Worm (Caenorhabditis elegans) whole organism, young adult: ENCODE data around the gene F47B7.4.

Source experiments
- B0261.1 ChIP-seq: sonication (generic microtip); optimal IDR thresholded peaks from 2 replicates; lab custom pipeline; 2016; ENCODE audit warnings: mild to moderate bottlenecking, missing genetic modification characterization, moderate library complexity, missing compliant biosample characterization
- F22D6.2 ChIP-seq: sonication (generic microtip); optimal IDR thresholded peaks from 2 replicates; lab custom pipeline; 2016; ENCODE audit warnings: mild to moderate bottlenecking, missing genetic modification characterization, missing compliant biosample characterization
- F39B2.1 ChIP-seq: fragments of 200-800 bp; sonication (Bioruptor generic); IDR thresholded peaks from 2 replicates; pipeline ENCODE4 v1.3.6; 2022; ENCODE audit warnings: missing genetic modification reagents, missing genetic modification characterization, missing compliant biosample characterization
- F49E8.2 ChIP-seq: sonication (generic microtip); optimal IDR thresholded peaks from 3 replicates; lab custom pipeline; 2017; ENCODE audit warnings: missing genetic modification characterization, mild to moderate bottlenecking, missing compliant biosample characterization, antibody characterized with exemption, moderate library complexity; ENCODE audit not compliant: insufficient read depth
- F57A8.1 ChIP-seq: fragments of 200-800 bp; sonication (Bioruptor generic); optimal IDR thresholded peaks from 2 replicates; lab custom pipeline; 2018; ENCODE audit warnings: mild to moderate bottlenecking, missing genetic modification characterization, moderate library complexity, missing compliant biosample characterization
- K11D2.4 ChIP-seq: fragments of 200-800 bp; sonication (Bioruptor generic); IDR thresholded peaks from 2 replicates; pipeline ENCODE4 v1.3.6; 2022; ENCODE audit warnings: missing genetic modification reagents, missing genetic modification characterization, missing compliant biosample characterization
- K12H6.12 ChIP-seq: fragments of 200-800 bp; sonication (Bioruptor generic); optimal IDR thresholded peaks from 2 replicates; lab custom pipeline; 2018; ENCODE audit warnings: mild to moderate bottlenecking, missing genetic modification characterization, missing compliant biosample characterization
- Y67H2A.10 ChIP-seq: fragments of 200-800 bp; sonication (Bioruptor generic); conservative IDR thresholded peaks from 2 replicates; pipeline ENCODE4 v1.3.6; 2022; ENCODE audit warnings: missing genetic modification reagents, missing genetic modification characterization, missing compliant biosample characterization
- Y79H2A.3 ChIP-seq: fragments of 200-800 bp; sonication (Bioruptor generic); conservative IDR thresholded peaks from 2 replicates; pipeline ENCODE4 v1.3.6; 2022; ENCODE audit warnings: missing genetic modification reagents, missing genetic modification characterization, missing compliant biosample characterization
- akir-1 ChIP-seq: fragments of 200-800 bp; sonication (Bioruptor generic); optimal IDR thresholded peaks from 2 replicates; lab custom pipeline; 2018; ENCODE audit warnings: mild to moderate bottlenecking, missing genetic modification characterization, moderate library complexity, missing compliant biosample characterization
- ama-1 ChIP-seq, 3 experiments: fragments of 150-350 bp in 1 of 3; sonication (generic microtip) in 2 of 3; optimal IDR thresholded peaks; 2 replicates each; lab custom pipeline; 2014 to 2018; ENCODE audit warnings: missing biosample characterization in 2 of 3, missing genetic modification characterization in 2 of 3, missing genetic modification reagents in 2 of 3
- atf-7 ChIP-seq: sonication (generic microtip); optimal IDR thresholded peaks from 2 replicates; lab custom pipeline; 2017; ENCODE audit warnings: mild to moderate bottlenecking, missing genetic modification characterization, missing compliant biosample characterization
- ccch-3 ChIP-seq: fragments of 200-800 bp; sonication (Bioruptor generic); optimal IDR thresholded peaks from 2 replicates; lab custom pipeline; 2018; ENCODE audit warnings: mild to moderate bottlenecking, missing genetic modification characterization, missing compliant biosample characterization
- cebp-1 ChIP-seq, 2 experiments: fragments of 200-800 bp in 1 of 2; sonication (Bioruptor generic) in 1 of 2; sonication (generic microtip) in 1 of 2; IDR thresholded peaks in 1 of 2; optimal IDR thresholded peaks in 1 of 2; 2 replicates each; pipeline versions ENCODE4 v1.3.6 to Lab custom; 2017 to 2022; ENCODE audit warnings: missing compliant biosample characterization in 2 of 2, missing genetic modification characterization in 2 of 2, mild to moderate bottlenecking in 1 of 2, missing genetic modification reagents in 1 of 2, moderate library complexity in 1 of 2
- ceh-27 ChIP-seq: fragments of 200-800 bp; sonication (Bioruptor generic); optimal IDR thresholded peaks from 2 replicates; lab custom pipeline; 2018; ENCODE audit warnings: mild to moderate bottlenecking, missing genetic modification characterization, moderate library complexity, missing compliant biosample characterization
- ceh-79 ChIP-seq: sonication (generic microtip); optimal IDR thresholded peaks from 2 replicates; lab custom pipeline; 2017; ENCODE audit warnings: mild to moderate bottlenecking, missing genetic modification characterization, missing compliant biosample characterization
- ceh-91 ChIP-seq: fragments of 200-800 bp; sonication (Bioruptor generic); IDR thresholded peaks from 2 replicates; pipeline ENCODE4 v1.3.6; 2022; ENCODE audit warnings: missing genetic modification reagents, missing genetic modification characterization, missing compliant biosample characterization
- dpl-1 ChIP-seq: fragments of 150-350 bp; optimal IDR thresholded peaks from 2 replicates; lab custom pipeline; 2014; ENCODE audit warnings: missing biosample characterization, missing genetic modification reagents, missing genetic modification characterization
- egl-18 ChIP-seq: fragments of 200-800 bp; sonication (Bioruptor generic); IDR thresholded peaks from 2 replicates; pipeline ENCODE4 v1.3.6; 2022; ENCODE audit warnings: missing genetic modification reagents, missing genetic modification characterization, missing compliant biosample characterization
- egrh-3 ChIP-seq: fragments of 200-800 bp; sonication (Bioruptor generic); IDR thresholded peaks from 2 replicates; pipeline ENCODE4 v1.3.6; 2022; ENCODE audit warnings: missing genetic modification reagents, missing genetic modification characterization, missing compliant biosample characterization
- ekl-4 ChIP-seq: fragments of 200-800 bp; sonication (Bioruptor generic); IDR thresholded peaks from 2 replicates; pipeline ENCODE4 v1.3.6; 2022; ENCODE audit warnings: missing genetic modification reagents, missing genetic modification characterization, missing compliant biosample characterization
- fkh-3 ChIP-seq: sonication (generic microtip); optimal IDR thresholded peaks from 2 replicates; lab custom pipeline; 2016; ENCODE audit warnings: mild to moderate bottlenecking, missing genetic modification characterization, missing compliant biosample characterization
- let-526 ChIP-seq: fragments of 200-800 bp; sonication (Bioruptor generic); IDR thresholded peaks from 2 replicates; pipeline ENCODE4 v1.3.6; 2022; ENCODE audit warnings: missing genetic modification reagents, missing genetic modification characterization, missing compliant biosample characterization
- let-607 ChIP-seq, 2 experiments: fragments of 200-800 bp in 1 of 2; sonication (Bioruptor generic) in 1 of 2; sonication (generic microtip) in 1 of 2; optimal IDR thresholded peaks; 2 replicates each; lab custom pipeline; 2016 to 2018; ENCODE audit warnings: mild to moderate bottlenecking in 2 of 2, missing compliant biosample characterization in 2 of 2, missing genetic modification characterization in 2 of 2, moderate library complexity in 2 of 2, missing genotype in 1 of 2
- lin-40 ChIP-seq: sonication (generic microtip); optimal IDR thresholded peaks from 2 replicates; lab custom pipeline; 2016; ENCODE audit warnings: missing genetic modification characterization, mild to moderate bottlenecking, missing compliant biosample characterization, missing genotype, missing genetic modification reagents
- mcd-1 ChIP-seq: fragments of 200-800 bp; sonication (Bioruptor generic); IDR thresholded peaks from 2 replicates; pipeline ENCODE4 v1.3.6; 2022; ENCODE audit warnings: missing genetic modification reagents, missing genetic modification characterization, missing compliant biosample characterization
- mxl-1 ChIP-seq: sonication (generic microtip); optimal IDR thresholded peaks from 2 replicates; lab custom pipeline; 2016; ENCODE audit warnings: missing genetic modification characterization, missing compliant biosample characterization
- nhr-90 ChIP-seq: sonication (generic microtip); optimal IDR thresholded peaks from 2 replicates; lab custom pipeline; 2016; ENCODE audit warnings: missing genotype, mild to moderate bottlenecking, missing genetic modification characterization, missing compliant biosample characterization
- rec-8 ChIP-seq, 2 experiments: sonication (generic microtip); optimal IDR thresholded peaks; 2 replicates each; lab custom pipeline; 2016; ENCODE audit warnings: mild to moderate bottlenecking in 2 of 2, missing genetic modification characterization in 2 of 2, missing genetic modification reagents in 2 of 2, missing genotype in 2 of 2, missing biosample characterization in 1 of 2, missing compliant biosample characterization in 1 of 2, moderate library complexity in 1 of 2
- rpc-1 ChIP-seq, 2 experiments: fragments of 150-350 bp in 1 of 2; sonication (generic microtip) in 1 of 2; optimal IDR thresholded peaks; 2 replicates each; lab custom pipeline; 2014 to 2018; ENCODE audit warnings: missing biosample characterization in 1 of 2, missing genetic modification characterization in 1 of 2, missing genetic modification reagents in 1 of 2, missing genotype in 1 of 2
- somi-1 ChIP-seq: fragments of 200-800 bp; sonication (Bioruptor generic); optimal IDR thresholded peaks from 2 replicates; lab custom pipeline; 2018; ENCODE audit warnings: mild to moderate bottlenecking, missing genetic modification characterization, missing compliant biosample characterization
- tbp1 ChIP-seq: fragments of 200-800 bp; sonication (Bioruptor generic); optimal IDR thresholded peaks from 2 replicates; lab custom pipeline; 2018; ENCODE audit warnings: mild to moderate bottlenecking, missing genetic modification characterization, missing compliant biosample characterization
- xnd-1 ChIP-seq: sonication (generic microtip); optimal IDR thresholded peaks from 2 replicates; lab custom pipeline; 2016; ENCODE audit warnings: missing genotype, missing genetic modification reagents, missing genetic modification characterization, missing compliant biosample characterization
- zfh-2 ChIP-seq: fragments of 200-800 bp; sonication (Bioruptor generic); conservative IDR thresholded peaks from 2 replicates; pipeline ENCODE4 v1.3.6; 2022; ENCODE audit warnings: missing genetic modification reagents, missing genetic modification characterization, missing compliant biosample characterization
- ztf-18 ChIP-seq: sonication (generic microtip); optimal IDR thresholded peaks from 2 replicates; lab custom pipeline; 2016; ENCODE audit warnings: missing genotype, mild to moderate bottlenecking, missing genetic modification characterization, missing compliant biosample characterization
- ztf-28 ChIP-seq: fragments of 200-800 bp; sonication (Bioruptor generic); IDR thresholded peaks from 2 replicates; pipeline ENCODE4 v1.3.6; 2022; ENCODE audit warnings: missing genetic modification reagents, missing genetic modification characterization, missing compliant biosample characterization

The F47B7.4 gene

ce11 chrX:3788483-3788882, 22.0 kb upstream of the F47B7.4 start (continued):
- no peak for TF ChIP-seq tbp1 (GFP tag; lab: Kevin White, UChicago)
- no peak for TF ChIP-seq akir-1
- no peak for TF ChIP-seq Y79H2A.3
- no peak for TF ChIP-seq fkh-3 (tag; lab: Kevin White, UChicago)
- no peak for TF ChIP-seq F57A8.1 (GFP tag; lab: Kevin White, UChicago)
- no peak for TF ChIP-seq xnd-1 (tag; lab: Kevin White, UChicago)
- no peak for TF ChIP-seq ekl-4 (GFP tag; lab: Robert Waterston, UW)
- no peak for TF ChIP-seq rpc-1 (optimal IDR thresholded peaks at IDR 0.05; lab: Kevin White, UChicago)
- TF ChIP-seq rpc-1 (tag; optimal IDR thresholded peaks at IDR 0.05; lab: Kevin White, UChicago), result no peak
- TF ChIP-seq F49E8.2 (tag; lab: Kevin White, UChicago), result no peak
- TF ChIP-seq B0261.1 (tag; lab: Kevin White, UChicago), result no peak
- TF ChIP-seq ceh-91 (GFP tag; lab: Robert Waterston, UW), result no peak
- no peak for TF ChIP-seq nhr-90
- no peak for TF ChIP-seq rec-8 (tag; optimal IDR thresholded peaks at IDR 0.05; lab: Kevin White, UChicago)
- no peak for TF ChIP-seq ccch-3 (GFP tag; lab: Kevin White, UChicago)
- TF ChIP-seq F39B2.1 (GFP tag; lab: Robert Waterston, UW), result no peak
- no peak for TF ChIP-seq let-526
- peak; percentile 16 for TF ChIP-seq ama-1 (optimal IDR thresholded peaks at IDR 0.05; lab: Kevin White, UChicago)
- no peak for TF ChIP-seq ama-1 (GFP tag; optimal IDR thresholded peaks at IDR 0.05; lab: Kevin White, UChicago)
- no peak for TF ChIP-seq F22D6.2 (tag; lab: Kevin White, UChicago)
- no peak for TF ChIP-seq cebp-1 (GFP tag; IDR thresholded peaks at IDR 0.05; lab: Robert Waterston, UW)
- TF ChIP-seq cebp-1 (tag; optimal IDR thresholded peaks at IDR 0.05; lab: Kevin White, UChicago), result peak; percentile 38
- TF ChIP-seq atf-7 (tag; lab: Kevin White, UChicago), result no peak
- no peak for TF ChIP-seq ztf-28 (GFP tag; lab: Robert Waterston, UW)
- peak; percentile 44 for TF ChIP-seq ceh-27 (GFP tag; lab: Kevin White, UChicago)
- TF ChIP-seq K12H6.12 (tag; lab: Kevin White, UChicago), result peak; percentile 26
- TF ChIP-seq let-607 (tag; optimal IDR thresholded peaks at IDR 0.05; lab: Kevin White, UChicago), result no peak
- TF ChIP-seq K11D2.4 (GFP tag; lab: Robert Waterston, UW), result 0 out of 2 replicates have a peak, but pooled peaks have one; percentile 36
- TF ChIP-seq Y67H2A.10 (GFP tag; lab: Robert Waterston, UW), result no peak
- TF ChIP-seq mxl-1 (tag; lab: Kevin White, UChicago), result no peak

ce11 chrX:3787431-3788076, 21.1 kb upstream of the F47B7.4 start, which contains the start of gene pmpl-1:
pmpl-1 (plus strand) TSS chrX:3788026.
- TF ChIP-seq somi-1, result peak; percentile 32
- TF ChIP-seq cebp-1 (GFP tag; IDR thresholded peaks at IDR 0.05; lab: Robert Waterston, UW), result no peak
- peak; percentile 15 for TF ChIP-seq cebp-1 (tag; optimal IDR thresholded peaks at IDR 0.05; lab: Kevin White, UChicago)
- TF ChIP-seq K11D2.4 (GFP tag; lab: Robert Waterston, UW), result 0 out of 2 replicates have a peak, but pooled peaks have one; percentile 36
- no peak for TF ChIP-seq dpl-1
- TF ChIP-seq rec-8 (tag; optimal IDR thresholded peaks at IDR 0.05; lab: Kevin White, UChicago), result no peak
- TF ChIP-seq ztf-18 (tag; lab: Kevin White, UChicago), result no peak
- no peak for TF ChIP-seq ceh-79
- TF ChIP-seq ceh-27 (GFP tag; lab: Kevin White, UChicago), result peak; percentile 48
- 0 out of 2 replicates have a peak, but pooled peaks have one; percentile 9 for TF ChIP-seq mcd-1 (GFP tag; lab: Robert Waterston, UW)
- TF ChIP-seq lin-40 (tag; lab: Kevin White, UChicago), result peak; percentile 5
- TF ChIP-seq zfh-2 (GFP tag; lab: Robert Waterston, UW), result 0 out of 2 replicates have a peak, but pooled peaks have one; percentile 35
- no peak for TF ChIP-seq egrh-3 (GFP tag; lab: Robert Waterston, UW)
- TF ChIP-seq egl-18 (GFP tag; lab: Robert Waterston, UW), result no peak
